Worm (Caenorhabditis elegans): Measurements from ENCODE around the gene F58F12.2.

- TF ChIP-seq rec-8 (tag; optimal IDR thresholded peaks at IDR 0.05) = no peak
- TF ChIP-seq snpc-4 (GFP tag; optimal IDR thresholded peaks at IDR 0.05) = no peak
- TF ChIP-seq snpc-4 (tag; optimal IDR thresholded peaks at IDR 0.05) = no peak
- no peak for TF ChIP-seq K11D2.4 (GFP tag; IDR thresholded peaks at IDR 0.05)
- no peak for TF ChIP-seq ztf-25 (GFP tag; IDR thresholded peaks at IDR 0.05)
- no peak for TF ChIP-seq F39B2.1 (GFP tag; IDR thresholded peaks at IDR 0.05)
- TF ChIP-seq ama-1 (optimal IDR thresholded peaks at IDR 0.05) = no peak
- no peak for TF ChIP-seq ama-1 (GFP tag; optimal IDR thresholded peaks at IDR 0.05)
- TF ChIP-seq B0019.2 (GFP tag; conservative IDR thresholded peaks at IDR 0.05) = no peak
- TF ChIP-seq hsf-1 (GFP tag; IDR thresholded peaks at IDR 0.05) = no peak
Observed at ce11 chrII:6380866-6381265, 7.0 kb downstream of the F58F12.2 start, which contains the start of gene F58F12.12.

All from whole organism, young adult.